Fruit fly (Drosophila melanogaster) Kc167 (cell line): Measurements from ENCODE around the gene Sur-8.

Experiments
- Myc ChIP-seq: fragments of >200 bp; optimal IDR thresholded peaks from 2 replicates; lab custom pipeline; 2017; ENCODE audit warnings: missing external identifiers
- Sin3A ChIP-seq: fragments of >200 bp; optimal IDR thresholded peaks from 2 replicates; lab custom pipeline; 2018; ENCODE audit warnings: missing external identifiers
- h ChIP-seq: fragments of >200 bp; optimal IDR thresholded peaks from 3 replicates; lab custom pipeline; 2018; ENCODE audit warnings: missing external identifiers
- insv ChIP-seq: fragments of >200 bp; optimal IDR thresholded peaks from 3 replicates; lab custom pipeline; 2018; ENCODE audit warnings: missing external identifiers
- psq ChIP-seq: fragments of >200 bp; optimal IDR thresholded peaks from 2 replicates; lab custom pipeline; 2017; ENCODE audit warnings: missing external identifiers
- ttk ChIP-seq: sonication (Bioruptor generic); optimal IDR thresholded peaks from 2 replicates; lab custom pipeline; 2017; ENCODE audit warnings: missing external identifiers

Gene Sur-8

DNA sequence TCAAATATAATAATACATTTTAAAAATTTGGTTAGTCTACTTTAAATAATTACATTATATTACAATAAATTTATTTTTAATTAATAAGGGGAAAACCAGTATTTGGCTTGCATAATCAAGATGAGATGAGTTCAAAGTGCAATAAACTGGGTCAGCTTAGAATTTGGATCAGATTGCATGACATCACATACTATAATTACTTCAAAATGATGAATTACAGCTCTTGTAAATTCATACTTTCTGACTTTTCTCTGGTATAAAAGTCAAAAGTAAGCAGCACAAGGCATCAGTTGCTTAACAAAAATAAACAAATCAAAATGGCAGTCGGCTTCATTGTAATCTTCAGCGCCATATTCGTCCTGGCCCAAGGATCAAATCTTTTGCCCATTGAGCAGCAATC, 14.9 kb upstream of the Sur-8 start, which contains the start of gene CG33333:
Gene CG33333, plus strand, starts transcription at position 301 of the 400 bp plus-strand sequence.
- TF ChIP-seq Myc (lab: Kevin White, UChicago), result no peak
- no peak for TF ChIP-seq insv (lab: Kevin White, UChicago)
- TF ChIP-seq h (lab: Kevin White, UChicago), result no peak
- TF ChIP-seq psq (lab: Kevin White, UChicago), result no peak
- no peak for TF ChIP-seq ttk
- TF ChIP-seq Sin3A (lab: Kevin White, UChicago), result no peak

DNA sequence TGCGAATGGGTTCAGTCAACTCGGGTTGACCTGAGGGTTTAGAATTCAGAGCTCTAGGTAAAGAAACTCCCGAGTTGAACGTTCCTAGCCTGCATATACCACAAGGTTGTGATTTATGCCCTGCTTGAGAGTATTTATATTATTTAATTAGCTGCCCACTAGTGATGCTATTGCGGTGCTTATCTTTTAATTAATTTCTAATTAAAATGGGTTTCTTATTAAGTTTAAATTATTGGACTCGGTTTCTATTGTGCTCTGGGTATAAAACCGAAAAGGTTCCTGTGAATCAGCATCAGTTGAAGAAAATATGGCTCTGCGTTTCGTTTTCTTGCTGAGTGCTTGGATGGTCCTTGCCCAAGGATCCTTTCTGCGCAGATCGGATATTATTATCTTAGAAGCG, 13.1 kb upstream of the Sur-8 start, which contains the start of gene CG5866:
Gene CG5866, plus strand, starts transcription at position 301 of the 400 bp plus-strand sequence.
- no peak for TF ChIP-seq insv (lab: Kevin White, UChicago)
- no peak for TF ChIP-seq ttk
- no peak for TF ChIP-seq Myc (lab: Kevin White, UChicago)
- no peak for TF ChIP-seq h (lab: Kevin White, UChicago)
- no peak for TF ChIP-seq psq (lab: Kevin White, UChicago)
- no peak for TF ChIP-seq Sin3A (lab: Kevin White, UChicago)

DNA sequence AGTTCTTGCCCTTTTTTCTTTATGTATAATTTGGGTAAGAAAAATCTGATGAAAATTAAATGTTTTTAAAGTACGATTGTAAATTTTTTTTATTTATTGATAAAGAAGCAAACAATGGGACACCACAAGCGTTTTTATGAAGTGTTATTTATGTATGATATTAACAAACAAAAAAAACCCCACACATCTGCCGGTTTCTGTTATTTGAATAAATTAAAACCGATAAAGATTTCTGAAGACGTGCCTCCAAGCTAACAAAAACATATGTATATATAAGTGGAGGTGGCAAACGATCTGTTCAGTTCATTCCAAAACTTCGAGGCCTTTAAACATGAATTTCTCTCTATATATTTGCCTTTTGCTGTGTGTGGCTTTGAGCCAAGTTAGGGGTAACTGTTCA, 11.3 kb upstream of the Sur-8 start, which contains the start of gene CG42822:
Gene CG42822, plus strand, starts transcription at position 301 of the 400 bp plus-strand sequence.
- no peak for TF ChIP-seq h (lab: Kevin White, UChicago)

dm6 chr3R:17412458-17413127, 10.3 kb upstream of the Sur-8 start, which contains the start of gene CG42821:
Gene CG42821, plus strand, starts transcription at chr3R:17413077.
- TF ChIP-seq Myc (lab: Kevin White, UChicago), result no peak
- no peak for TF ChIP-seq insv (lab: Kevin White, UChicago)
- TF ChIP-seq ttk, result no peak
- no peak for TF ChIP-seq Sin3A (lab: Kevin White, UChicago)
- TF ChIP-seq psq (lab: Kevin White, UChicago), result no peak
- no peak for TF ChIP-seq h (lab: Kevin White, UChicago)

DNA sequence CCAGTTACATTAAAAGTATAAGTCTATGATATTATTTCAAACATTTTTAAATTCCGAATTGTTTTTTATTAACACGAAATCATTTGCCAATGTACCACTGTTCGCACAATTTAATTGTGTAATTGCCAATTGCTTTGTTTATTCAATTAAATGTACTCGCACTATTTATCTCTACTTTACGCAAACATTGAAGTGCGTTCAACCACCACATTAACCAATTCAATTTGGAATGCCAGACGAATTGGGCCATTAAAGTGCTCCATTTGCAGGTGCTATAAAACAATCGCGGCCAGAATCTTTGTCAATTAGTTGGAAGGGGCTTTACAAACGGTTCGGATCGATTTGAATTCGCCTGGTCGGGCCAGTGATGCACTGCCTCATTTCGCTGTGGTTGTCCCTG, 8.5 kb upstream of the Sur-8 start, which contains the start of gene CG5863:
Gene CG5863, plus strand, starts transcription at position 301 of the 400 bp plus-strand sequence.
- TF ChIP-seq Myc (lab: Kevin White, UChicago) (no peak), ttk (no peak), Sin3A (lab: Kevin White, UChicago) (no peak), psq (lab: Kevin White, UChicago) (no peak)

- no peak for TF ChIP-seq ttk
- TF ChIP-seq Sin3A (lab: Kevin White, UChicago), result no peak
- no peak for TF ChIP-seq Myc (lab: Kevin White, UChicago)
- TF ChIP-seq psq (lab: Kevin White, UChicago), result no peak
- TF ChIP-seq insv (lab: Kevin White, UChicago), result no peak
- TF ChIP-seq h (lab: Kevin White, UChicago), result no peak
Observed at dm6 chr3R:17409319-17409718, 7.0 kb upstream of the Sur-8 start, which contains the start of gene CG5860. Gene CG5860, plus strand, starts transcription at chr3R:17409619.

- no peak for TF ChIP-seq ttk
- no peak for TF ChIP-seq Myc (lab: Kevin White, UChicago)
- no peak for TF ChIP-seq insv (lab: Kevin White, UChicago)
- TF ChIP-seq psq (lab: Kevin White, UChicago), result no peak
- TF ChIP-seq Sin3A (lab: Kevin White, UChicago), result no peak
- no peak for TF ChIP-seq h (lab: Kevin White, UChicago)
Observed at dm6 chr3R:17407576-17407975, 5.3 kb upstream of the Sur-8 start, which contains the start of gene CG17283. Gene CG17283, plus strand, starts transcription at chr3R:17407876.

dm6 chr3R:17406411-17406810, 4.1 kb upstream of the Sur-8 start, which contains the start of the genes CG42824 and CG42798:
Gene CG42824, minus strand, starts transcription at chr3R:17406511.
Gene CG42798, plus strand, starts transcription at chr3R:17406678.
- TF ChIP-seq Sin3A (lab: Kevin White, UChicago), result no peak
- no peak for TF ChIP-seq insv (lab: Kevin White, UChicago)
- no peak for TF ChIP-seq psq (lab: Kevin White, UChicago)
- no peak for TF ChIP-seq h (lab: Kevin White, UChicago)
- no peak for TF ChIP-seq ttk

- TF ChIP-seq Sin3A (lab: Kevin White, UChicago) (no peak), ttk (no peak), h (lab: Kevin White, UChicago) (no peak), insv (lab: Kevin White, UChicago) (no peak), psq (lab: Kevin White, UChicago) (no peak), Myc (lab: Kevin White, UChicago) (no peak)
Observed at dm6 chr3R:17405009-17405408, 2.7 kb upstream of the Sur-8 start, which contains the start of gene CG42823. Gene CG42823, minus strand, starts transcription at chr3R:17405109.

DNA sequence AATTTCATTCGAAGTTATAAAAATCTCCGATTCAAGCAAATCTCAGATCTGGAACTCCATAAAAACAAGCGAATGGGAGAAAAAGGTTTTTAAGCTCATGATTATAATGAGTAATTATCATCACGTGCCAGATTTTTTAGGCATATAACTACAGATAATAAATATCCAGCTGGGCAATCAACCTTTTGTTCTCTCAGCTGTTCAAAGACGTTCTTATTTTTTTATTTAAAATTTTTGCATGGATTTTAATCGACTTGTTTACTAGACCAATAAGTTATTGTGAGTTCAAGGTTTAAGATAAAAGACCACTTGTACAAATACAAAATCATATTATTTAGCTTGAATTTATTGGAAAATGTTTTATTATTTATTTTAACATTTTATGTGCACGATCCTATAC, 1.8 kb upstream of the Sur-8 start:
- TF ChIP-seq ttk (no peak), Myc (lab: Kevin White, UChicago) (no peak), psq (lab: Kevin White, UChicago) (no peak), Sin3A (lab: Kevin White, UChicago) (no peak), insv (lab: Kevin White, UChicago) (no peak), h (lab: Kevin White, UChicago) (no peak)

dm6 chr3R:17403618-17404017, 1.3 kb upstream of the Sur-8 start, which contains the start of gene CG34280:
Gene CG34280, minus strand, starts transcription at chr3R:17403718.
- TF ChIP-seq Myc (lab: Kevin White, UChicago), result no peak
- no peak for TF ChIP-seq insv (lab: Kevin White, UChicago)
- TF ChIP-seq Sin3A (lab: Kevin White, UChicago), result no peak
- TF ChIP-seq psq (lab: Kevin White, UChicago), result no peak
- no peak for TF ChIP-seq ttk
- no peak for TF ChIP-seq h (lab: Kevin White, UChicago)

DNA sequence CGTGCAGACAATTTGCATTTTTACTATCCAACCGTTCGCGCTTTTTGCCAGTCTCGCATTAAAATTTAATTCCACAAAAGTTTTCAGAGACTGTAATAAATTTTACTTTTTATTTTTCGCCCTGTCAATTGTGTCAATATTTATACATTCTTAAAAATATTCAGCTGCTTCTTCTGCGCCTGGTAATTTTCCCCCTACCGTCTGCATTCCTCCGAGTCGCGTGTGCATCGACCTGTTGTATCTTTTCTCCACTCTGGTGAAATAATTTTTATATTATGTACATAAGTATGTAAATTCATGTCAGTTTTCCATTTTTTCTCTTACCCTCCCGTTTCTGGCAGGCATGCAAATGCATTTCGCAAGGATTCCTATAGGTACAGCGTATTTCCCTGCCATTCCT, 873 bp upstream of the Sur-8 start, which contains the start of gene CG34279:
Gene CG34279, minus strand, starts transcription at position 101 of the 400 bp plus-strand sequence.
- no peak for TF ChIP-seq h (lab: Kevin White, UChicago)
- no peak for TF ChIP-seq insv (lab: Kevin White, UChicago)
- no peak for TF ChIP-seq Sin3A (lab: Kevin White, UChicago)
- TF ChIP-seq ttk, result no peak
- TF ChIP-seq psq (lab: Kevin White, UChicago), result no peak
- TF ChIP-seq Myc (lab: Kevin White, UChicago), result no peak
